Worm (Caenorhabditis elegans) whole organism, L4 larva: ENCODE measurements around the gene F36H5.14.

Experiments
- ZK337.2 ChIP-seq: fragments of 200-800 bp; sonication (Bioruptor generic); IDR thresholded peaks from 2 replicates; pipeline ENCODE4 v1.3.6; 2022; ENCODE audit warnings: missing genetic modification reagents, missing genetic modification characterization, missing compliant biosample characterization
- ceh-20 ChIP-seq: fragments of 200-800 bp; sonication (Bioruptor generic); IDR thresholded peaks from 2 replicates; pipeline ENCODE4 v1.3.6; 2022; ENCODE audit warnings: missing genetic modification reagents, missing genetic modification characterization, missing compliant biosample characterization
- daf-8 ChIP-seq: fragments of 200-800 bp; sonication (Bioruptor generic); IDR thresholded peaks from 2 replicates; pipeline ENCODE4 v1.3.6; 2022; ENCODE audit warnings: missing genetic modification characterization, missing compliant biosample characterization
- mes-2 ChIP-seq: sonication (generic microtip); optimal IDR thresholded peaks from 2 replicates; lab custom pipeline; 2016; ENCODE audit warnings: missing genotype, mild to moderate bottlenecking, missing genetic modification characterization, missing compliant biosample characterization; ENCODE audit not compliant: poor library complexity, severe bottlenecking
- nhr-11 ChIP-seq: fragments of 150-350 bp; optimal IDR thresholded peaks from 2 replicates; lab custom pipeline; 2014; ENCODE audit warnings: missing biosample characterization, missing genetic modification characterization
- pha-4 ChIP-seq, 2 experiments: fragments of 150-350 bp in 1 of 2; fragments of 200-800 bp in 1 of 2; sonication (Bioruptor generic) in 1 of 2; IDR thresholded peaks in 1 of 2; optimal IDR thresholded peaks in 1 of 2; 2 replicates each; pipeline versions ENCODE4 v1.3.6 to Lab custom; 2014 to 2022; ENCODE audit warnings: missing genetic modification characterization in 2 of 2, missing genetic modification reagents in 2 of 2, missing biosample characterization in 1 of 2, missing compliant biosample characterization in 1 of 2
- snpc-4 ChIP-seq: fragments of 150-350 bp; optimal IDR thresholded peaks from 2 replicates; lab custom pipeline; 2014; ENCODE audit warnings: missing biosample characterization, missing genetic modification characterization
- unc-130 ChIP-seq: sonication (generic microtip); optimal IDR thresholded peaks from 2 replicates; lab custom pipeline; 2016; ENCODE audit warnings: missing genetic modification reagents, missing genetic modification characterization, missing compliant biosample characterization

DNA sequence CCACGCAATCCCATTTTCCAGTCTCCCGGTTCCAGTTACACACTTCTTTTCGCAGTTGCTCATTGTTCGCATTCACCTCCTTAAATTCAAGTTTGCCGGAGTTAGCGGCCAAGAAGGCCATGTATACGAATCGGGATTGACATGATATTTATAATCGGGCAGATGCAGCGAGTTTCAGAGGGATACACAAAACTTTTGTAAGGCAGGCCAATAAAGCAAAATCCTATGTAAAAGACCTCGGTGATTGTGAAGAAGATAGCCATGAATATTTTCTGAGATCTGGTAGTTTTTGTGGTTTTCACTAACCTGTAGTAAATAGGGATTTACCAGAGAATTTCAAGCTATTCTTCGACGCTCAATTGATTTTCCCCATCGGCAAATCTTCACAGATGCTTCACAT, 8.6 kb upstream of the F36H5.14 start:
- TF ChIP-seq pha-4 (GFP tag; IDR thresholded peaks at IDR 0.05; lab: Robert Waterston, UW) (no peak), pha-4 (tag; optimal IDR thresholded peaks at IDR 0.05; lab: Kevin White, UChicago) (no peak), nhr-11 (tag; lab: Kevin White, UChicago) (no peak), ceh-20 (no peak), mes-2 (no peak), snpc-4 (tag; lab: Kevin White, UChicago) (no peak), ZK337.2 (GFP tag; lab: Robert Waterston, UW) (no peak), daf-8 (no peak), unc-130 (GFP tag; lab: Kevin White, UChicago) (no peak)
